Fruit fly (Drosophila melanogaster) whole organism, embryonic: ENCODE measurements around the gene Bap111.

Experiments used
- Ada2b ChIP-seq: fragments of 200-800 bp; sonication (Bioruptor generic); IDR thresholded peaks from 2 replicates; pipeline ENCODE4 v1.3.6; 2022; ENCODE audit warnings: missing biosample characterization, missing genetic modification characterization
- Awh ChIP-seq: fragments of 200-800 bp; sonication (Bioruptor generic); IDR thresholded peaks from 2 replicates; pipeline ENCODE4, ENCODE4 v1.3.6; 2022; ENCODE audit warnings: missing biosample characterization, missing genetic modification characterization
- CG12942 ChIP-seq: fragments of 200-800 bp; sonication (Bioruptor generic); optimal IDR thresholded peaks from 3 replicates; lab custom pipeline; 2016; ENCODE audit warnings: missing biosample characterization, missing genetic modification characterization
- CG13123 ChIP-seq: fragments of 200-800 bp; sonication (Bioruptor generic); optimal IDR thresholded peaks from 2 replicates; lab custom pipeline; 2016; ENCODE audit warnings: missing biosample characterization, missing genetic modification characterization
- CG13424 ChIP-seq: fragments of 200-800 bp; sonication (Bioruptor generic); optimal IDR thresholded peaks from 2 replicates; lab custom pipeline; 2019; ENCODE audit warnings: missing biosample characterization, mild to moderate bottlenecking, missing genetic modification characterization, moderate library complexity
- CG14050 ChIP-seq: fragments of 200-800 bp; sonication (Bioruptor generic); IDR thresholded peaks from 3 replicates; pipeline ENCODE4 v1.3.6; 2022; ENCODE audit warnings: missing biosample characterization, missing genetic modification characterization
- CG14710 ChIP-seq: fragments of 200-800 bp; sonication (Bioruptor generic); optimal IDR thresholded peaks from 3 replicates; lab custom pipeline; 2019; ENCODE audit warnings: missing biosample characterization, mild to moderate bottlenecking, missing genetic modification characterization, moderate library complexity
- CG14860 ChIP-seq: fragments of 200-800 bp; sonication (Bioruptor generic); IDR thresholded peaks from 3 replicates; pipeline ENCODE4 v1.3.6; 2022; ENCODE audit warnings: missing biosample characterization, missing genetic modification characterization; ENCODE audit not compliant: partially characterized antibody
- CG15601 ChIP-seq: fragments of 200-800 bp; sonication (Bioruptor generic); optimal IDR thresholded peaks from 3 replicates; lab custom pipeline; 2019; ENCODE audit warnings: missing biosample characterization, mild to moderate bottlenecking, missing genetic modification characterization, moderate library complexity
- CG1602 ChIP-seq: fragments of 200-800 bp; sonication (Bioruptor generic); optimal IDR thresholded peaks from 3 replicates; lab custom pipeline; 2016; ENCODE audit warnings: missing biosample characterization, missing genetic modification characterization
- CG1603 ChIP-seq: fragments of 200-800 bp; sonication (Bioruptor generic); optimal IDR thresholded peaks from 2 replicates; lab custom pipeline; 2019; ENCODE audit warnings: missing biosample characterization, mild to moderate bottlenecking, missing genetic modification characterization, moderate library complexity
- CG18619 ChIP-seq: fragments of 200-800 bp; sonication (Bioruptor generic); optimal IDR thresholded peaks from 3 replicates; lab custom pipeline; 2017; ENCODE audit warnings: missing biosample characterization, mild to moderate bottlenecking, missing genetic modification characterization
- CG30403 ChIP-seq: fragments of 200-800 bp; sonication (Bioruptor generic); optimal IDR thresholded peaks from 3 replicates; lab custom pipeline; 2016; ENCODE audit warnings: missing biosample characterization, missing genetic modification characterization
- CG33557 ChIP-seq: fragments of 200-800 bp; sonication (Bioruptor generic); optimal IDR thresholded peaks from 2 replicates; lab custom pipeline; 2019; ENCODE audit warnings: missing biosample characterization, mild to moderate bottlenecking, missing genetic modification characterization, moderate library complexity
- CG4360 ChIP-seq: fragments of 200-800 bp; sonication (Bioruptor generic); IDR thresholded peaks from 2 replicates; pipeline ENCODE4 v1.3.6; 2022; ENCODE audit warnings: missing biosample characterization, missing genetic modification characterization
- CG6254 ChIP-seq: fragments of 200-800 bp; sonication (Bioruptor generic); optimal IDR thresholded peaks from 3 replicates; lab custom pipeline; 2017; ENCODE audit warnings: mild to moderate bottlenecking, missing biosample characterization, missing genetic modification reagents, missing genetic modification characterization
- CG6689 ChIP-seq: fragments of 200-800 bp; sonication (Bioruptor generic); IDR thresholded peaks from 2 replicates; pipeline ENCODE4 v1.3.6; 2022; ENCODE audit warnings: missing biosample characterization, missing genetic modification characterization
- CG6765 ChIP-seq: fragments of 200-800 bp; sonication (Bioruptor generic); optimal IDR thresholded peaks from 3 replicates; lab custom pipeline; 2017; ENCODE audit warnings: missing biosample characterization, mild to moderate bottlenecking, missing genetic modification characterization
- CG7372 ChIP-seq: fragments of 200-800 bp; sonication (Bioruptor generic); IDR thresholded peaks from 2 replicates; pipeline ENCODE4 v1.3.6; 2022; ENCODE audit warnings: missing biosample characterization, missing genetic modification characterization
- CG7839 ChIP-seq: fragments of 200-800 bp; sonication (Bioruptor generic); optimal IDR thresholded peaks from 3 replicates; lab custom pipeline; 2018; ENCODE audit warnings: missing biosample characterization, mild to moderate bottlenecking, missing genetic modification characterization, moderate library complexity
- CrebB ChIP-seq: fragments of 200-800 bp; sonication (Bioruptor generic); optimal IDR thresholded peaks from 3 replicates; lab custom pipeline; 2018; ENCODE audit warnings: missing biosample characterization, mild to moderate bottlenecking, missing genetic modification characterization
- Dbx ChIP-seq: fragments of 200-800 bp; sonication (Bioruptor generic); IDR thresholded peaks from 3 replicates; pipeline ENCODE4 v1.3.6; 2022; ENCODE audit warnings: missing biosample characterization, missing genetic modification characterization
- Dll ChIP-seq: fragments of 200-800 bp; sonication (Bioruptor generic); IDR thresholded peaks from 4 replicates; pipeline ENCODE4 v1.3.6; 2022; ENCODE audit warnings: missing biosample characterization, missing genetic modification characterization; ENCODE audit not compliant: partially characterized antibody
- E2f1 ChIP-seq: fragments of 200-800 bp; sonication (Bioruptor generic); IDR thresholded peaks from 2 replicates; pipeline ENCODE4 v1.3.6; 2022; ENCODE audit warnings: missing biosample characterization, missing genetic modification characterization
- Ets97D ChIP-seq: fragments of 200-800 bp; sonication (Bioruptor generic); optimal IDR thresholded peaks from 3 replicates; lab custom pipeline; 2016; ENCODE audit warnings: missing biosample characterization, missing genetic modification characterization
- Hey ChIP-seq: fragments of 200-800 bp; sonication (Bioruptor generic); optimal IDR thresholded peaks from 3 replicates; lab custom pipeline; 2018; ENCODE audit warnings: missing biosample characterization, mild to moderate bottlenecking, missing genetic modification characterization
- HmgD ChIP-seq: fragments of 200-800 bp; sonication (Bioruptor generic); optimal IDR thresholded peaks from 3 replicates; lab custom pipeline; 2016; ENCODE audit warnings: missing biosample characterization, missing genetic modification characterization
- Lhr ChIP-seq: fragments of 200-800 bp; sonication (Bioruptor generic); optimal IDR thresholded peaks from 3 replicates; lab custom pipeline; 2017; ENCODE audit warnings: mild to moderate bottlenecking, missing biosample characterization, missing genetic modification reagents, missing genetic modification characterization
- Med ChIP-seq: fragments of 200-800 bp; sonication (Bioruptor generic); peaks from one replicate; lab custom pipeline; 2016; ENCODE audit warnings: missing biosample characterization, missing genetic modification characterization, mild to moderate bottlenecking, inconsistent platforms, moderate library complexity
- Mes4 ChIP-seq: fragments of 200-800 bp; sonication (Bioruptor generic); optimal IDR thresholded peaks from 2 replicates; lab custom pipeline; 2016; ENCODE audit warnings: missing biosample characterization, missing genetic modification characterization
- Myb ChIP-seq: fragments of 200-800 bp; sonication (Bioruptor generic); optimal IDR thresholded peaks from 2 replicates; lab custom pipeline; 2016; ENCODE audit warnings: missing biosample characterization, missing genetic modification characterization
- NC2β ChIP-seq: fragments of 200-800 bp; sonication (Bioruptor generic); optimal IDR thresholded peaks from 2 replicates; lab custom pipeline; 2016; ENCODE audit warnings: missing biosample characterization, missing genetic modification characterization
- PHDP ChIP-seq: fragments of 200-800 bp; sonication (Bioruptor generic); optimal IDR thresholded peaks from 3 replicates; lab custom pipeline; 2018; ENCODE audit warnings: missing biosample characterization, mild to moderate bottlenecking, missing genetic modification characterization, moderate library complexity
- Sox100B ChIP-seq: fragments of 200-800 bp; sonication (Bioruptor generic); optimal IDR thresholded peaks from 3 replicates; lab custom pipeline; 2018; ENCODE audit warnings: missing biosample characterization, mild to moderate bottlenecking, missing genetic modification characterization
- Xbp1 ChIP-seq: fragments of 200-800 bp; sonication (Bioruptor generic); optimal IDR thresholded peaks from 3 replicates; lab custom pipeline; 2016; ENCODE audit warnings: missing biosample characterization, mild to moderate bottlenecking, missing genetic modification characterization
- YL-1 ChIP-seq: fragments of 200-800 bp; sonication (Bioruptor generic); optimal IDR thresholded peaks from 3 replicates; lab custom pipeline; 2017; ENCODE audit warnings: missing biosample characterization, mild to moderate bottlenecking, missing genetic modification characterization
- amos ChIP-seq: fragments of 200-800 bp; sonication (Bioruptor generic); IDR thresholded peaks from 2 replicates; pipeline ENCODE4 v1.3.6; 2022; ENCODE audit warnings: missing biosample characterization, missing genetic modification characterization; ENCODE audit not compliant: partially characterized antibody
- bsh ChIP-seq, 2 experiments: fragments of 200-800 bp; sonication (Bioruptor generic); optimal IDR thresholded peaks; 2 replicates each; lab custom pipeline; 2017 to 2018; ENCODE audit warnings: mild to moderate bottlenecking in 2 of 2, missing biosample characterization in 2 of 2, missing genetic modification characterization in 2 of 2, moderate library complexity in 1 of 2
- crc ChIP-seq: fragments of 200-800 bp; sonication (Bioruptor generic); optimal IDR thresholded peaks from 2 replicates; lab custom pipeline; 2016; ENCODE audit warnings: missing biosample characterization, missing genetic modification characterization
- esg ChIP-seq: fragments of 200-800 bp; sonication (Bioruptor generic); conservative IDR thresholded peaks from 2 replicates; pipeline ENCODE4 v1.3.6; 2022; ENCODE audit warnings: missing biosample characterization, missing genetic modification characterization
- gsb ChIP-seq: fragments of 200-800 bp; sonication (Bioruptor generic); IDR thresholded peaks from 2 replicates; pipeline ENCODE4 v1.3.6; 2022; ENCODE audit warnings: missing biosample characterization, missing genetic modification characterization
- jumu ChIP-seq: fragments of 200-800 bp; sonication (Bioruptor generic); optimal IDR thresholded peaks from 3 replicates; lab custom pipeline; 2016; ENCODE audit warnings: missing biosample characterization, missing genetic modification characterization
- nau ChIP-seq: fragments of 200-800 bp; sonication (Bioruptor generic); optimal IDR thresholded peaks from 3 replicates; lab custom pipeline; 2017; ENCODE audit warnings: missing biosample characterization, mild to moderate bottlenecking, missing genetic modification characterization, missing genetic modification reagents
- prd ChIP-seq, 3 experiments: fragments of >200 bp in 2 of 3; fragments of 200-800 bp in 1 of 3; sonication (Bioruptor generic) in 1 of 3; optimal IDR thresholded peaks in 2 of 3; IDR thresholded peaks in 1 of 3; 2 replicates in 2 of 3; 3 replicates in 1 of 3; pipeline versions ENCODE4 v1.3.6 to Lab custom; 2017 to 2022; ENCODE audit warnings: missing biosample characterization in 1 of 3, missing genetic modification characterization in 1 of 3
- sc ChIP-seq, 3 experiments: fragments of >200 bp in 2 of 3; fragments of 200-800 bp in 1 of 3; sonication (Bioruptor generic) in 1 of 3; optimal IDR thresholded peaks; 2 replicates in 2 of 3; 3 replicates in 1 of 3; lab custom pipeline; 2017; ENCODE audit warnings: mild to moderate bottlenecking in 1 of 3, missing biosample characterization in 1 of 3, missing genetic modification characterization in 1 of 3, missing genetic modification reagents in 1 of 3
- tin ChIP-seq: fragments of 200-800 bp; sonication (Bioruptor generic); optimal IDR thresholded peaks from 3 replicates; lab custom pipeline; 2016; ENCODE audit warnings: missing biosample characterization, missing genetic modification characterization
- tna ChIP-seq: fragments of 200-800 bp; sonication (Bioruptor generic); IDR thresholded peaks from 2 replicates; pipeline ENCODE4 v1.3.6; 2022; ENCODE audit warnings: missing biosample characterization, missing genetic modification characterization; ENCODE audit not compliant: partially characterized antibody
- trem ChIP-seq: fragments of 200-800 bp; optimal IDR thresholded peaks from 3 replicates; lab custom pipeline; 2019; ENCODE audit warnings: missing biosample characterization, mild to moderate bottlenecking, missing genetic modification characterization, moderate library complexity
- tx ChIP-seq: fragments of 200-800 bp; sonication (Bioruptor generic); optimal IDR thresholded peaks from 2 replicates; lab custom pipeline; 2016; ENCODE audit warnings: missing biosample characterization, missing genetic modification characterization

The Bap111 gene

DNA sequence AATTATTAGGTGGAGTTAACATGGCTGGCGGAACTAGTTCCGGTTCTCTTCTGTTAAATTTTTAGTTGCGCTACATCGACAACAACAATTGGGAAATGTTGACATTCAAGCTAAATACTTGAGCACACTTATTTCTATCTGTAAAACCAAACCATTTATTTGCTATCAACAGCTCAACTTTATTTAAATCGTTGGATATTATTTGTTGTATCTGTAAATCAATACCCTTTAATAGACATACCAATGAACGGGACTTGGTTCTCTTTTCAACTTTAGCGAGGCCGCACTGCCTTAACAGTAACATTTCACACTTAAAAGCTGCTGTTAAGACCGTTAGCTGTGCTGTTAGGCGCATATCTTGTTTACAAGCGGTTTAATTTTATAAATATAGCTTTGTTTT lies 44.5 kb downstream of the Bap111 start, which contains the start of gene CG12106 (continued):
- peak; percentile 32; the same call in 1 of the 3 replicates for TF ChIP-seq CG14050 (GFP tag; lab: Robert Waterston, UW)
- peak; percentile 30 for TF ChIP-seq NC2β (GFP tag; lab: Kevin White, UChicago)
- peak; percentile 43 for TF ChIP-seq PHDP (tag; lab: Kevin White, UChicago)
- no peak for TF ChIP-seq tna (GFP tag; lab: Robert Waterston, UW)
- peak; percentile 62 for TF ChIP-seq CG7839 (tag; lab: Kevin White, UChicago)
- peak; percentile 40 for TF ChIP-seq E2f1 (GFP tag; lab: Robert Waterston, UW)
- peak; percentile 67 for TF ChIP-seq CG13424 (tag; lab: Kevin White, UChicago)
- peak; percentile 30 for TF ChIP-seq CG14710
- TF ChIP-seq Dll = no peak
- TF ChIP-seq Mes4 = no peak
- peak; percentile 20 for TF ChIP-seq CG13123
- TF ChIP-seq Ada2b (GFP tag; lab: Robert Waterston, UW) = 0 out of 2 replicates have a peak, but pooled peaks have one; percentile 30
- peak; percentile 57 for TF ChIP-seq CG30403 (GFP tag; lab: Kevin White, UChicago)
- TF ChIP-seq prd (optimal IDR thresholded peaks at IDR 0.05; lab: Kevin White, UChicago) = no peak
- peak; percentile 67 for TF ChIP-seq prd (GFP tag; IDR thresholded peaks at IDR 0.05; lab: Robert Waterston, UW)
- 0 out of 2 replicates have a peak, but pooled peaks have one; percentile 20 for TF ChIP-seq gsb (GFP tag; lab: Robert Waterston, UW)
- peak; percentile 49 for TF ChIP-seq Xbp1 (GFP tag; lab: Kevin White, UChicago)
- TF ChIP-seq crc (GFP tag; lab: Kevin White, UChicago) = peak; percentile 14
- peak; percentile 57; the same call in 1 of the 2 replicates for TF ChIP-seq esg (GFP tag; lab: Robert Waterston, UW)
- peak; percentile 31 for TF ChIP-seq CG6254 (GFP tag; lab: Kevin White, UChicago)
- peak; percentile 13 for TF ChIP-seq CG15601 (tag; lab: Kevin White, UChicago)
- TF ChIP-seq tin (GFP tag; lab: Kevin White, UChicago) = peak; percentile 18
- TF ChIP-seq Lhr (GFP tag; lab: Kevin White, UChicago) = no peak
- no peak for TF ChIP-seq CrebB (tag; lab: Kevin White, UChicago)
- TF ChIP-seq CG6765 (GFP tag; lab: Kevin White, UChicago) = no peak
- TF ChIP-seq Hey (tag; lab: Kevin White, UChicago) = no peak
- TF ChIP-seq jumu (GFP tag; lab: Kevin White, UChicago) = peak; percentile 11
- no peak for TF ChIP-seq amos
- TF ChIP-seq sc (optimal IDR thresholded peaks at IDR 0.05; lab: Kevin White, UChicago) = no peak
- no peak for TF ChIP-seq sc (GFP tag; optimal IDR thresholded peaks at IDR 0.05; lab: Kevin White, UChicago)
- TF ChIP-seq Med (GFP tag; lab: Kevin White, UChicago) = peak; percentile 87
- TF ChIP-seq CG18619 (GFP tag; lab: Kevin White, UChicago) = peak; percentile 33
- TF ChIP-seq CG14860 (GFP tag; lab: Robert Waterston, UW) = no peak
- TF ChIP-seq CG12942 = peak; percentile 34
- TF ChIP-seq CG7372 (GFP tag; lab: Robert Waterston, UW) = peak; percentile 53; the same call in 1 of the 2 replicates
- TF ChIP-seq Sox100B = peak; percentile 8
- peak; percentile 28; the same call in 1 of the 2 replicates for TF ChIP-seq CG6689 (GFP tag; lab: Robert Waterston, UW)
- no peak for TF ChIP-seq Ets97D
- no peak for TF ChIP-seq Awh (GFP tag; lab: Robert Waterston, UW)
- TF ChIP-seq trem (tag; lab: Kevin White, UChicago) = peak; percentile 26
- no peak for TF ChIP-seq YL-1
- peak; percentile 67 for TF ChIP-seq CG1603 (tag; lab: Kevin White, UChicago)
- 0 out of 3 replicates have a peak, but pooled peaks have one; percentile 23 for TF ChIP-seq Dbx (GFP tag; lab: Robert Waterston, UW)
- peak; percentile 44 for TF ChIP-seq Myb (GFP tag; lab: Kevin White, UChicago)
- peak; percentile 26 for TF ChIP-seq CG1602 (GFP tag; lab: Kevin White, UChicago)
- TF ChIP-seq bsh (GFP tag; optimal IDR thresholded peaks at IDR 0.05; lab: Kevin White, UChicago) = peak in 1 of 2 experiments; percentile 46
- no peak for TF ChIP-seq tx (GFP tag; lab: Kevin White, UChicago)
- peak; percentile 31 for TF ChIP-seq CG33557
- TF ChIP-seq CG4360 (GFP tag; lab: Robert Waterston, UW) = peak; percentile 62; the same call in 1 of the 2 replicates
- TF ChIP-seq HmgD (GFP tag; lab: Kevin White, UChicago) = no peak
- no peak for TF ChIP-seq nau (GFP tag; lab: Kevin White, UChicago)
